Comparison of ENCODE assay signal across 3 worm cellular contexts in the genomic region with DNA sequence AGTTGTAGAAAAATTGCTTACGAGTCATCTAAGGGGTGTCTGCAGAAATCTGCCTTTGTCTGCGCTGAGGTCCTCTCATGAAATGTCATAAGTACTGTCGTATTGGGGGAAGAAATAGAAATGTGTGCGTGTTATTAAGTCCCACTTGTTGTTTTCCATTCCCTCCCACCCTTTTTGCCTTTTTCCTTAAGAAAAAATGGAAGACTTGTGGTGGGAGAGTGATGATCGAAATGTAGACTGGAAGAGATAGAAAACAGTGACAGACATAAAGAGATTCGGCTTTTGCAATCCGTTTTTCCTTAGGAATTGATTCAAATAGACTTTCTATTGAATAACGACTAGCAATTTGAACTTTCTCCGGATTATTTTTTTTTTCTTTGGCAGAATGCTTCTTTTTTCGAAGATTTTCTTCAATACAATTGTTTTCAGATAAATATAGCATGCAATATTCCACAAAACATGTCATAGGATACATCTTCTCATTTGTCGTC.
TF ChIP-seq lines count a peak whose summit lies in the region.

Gene ram-5, plus strand, starts transcription at position 441 of the 491 bp plus-strand sequence.

TF ChIP-seq in whole organism, L1 larva, 84 proteins besides CTCF, POLR2A, EP300 and RAD21:
- TF ChIP-seq skn-1 (tag; optimal IDR thresholded peaks at IDR 0.05; lab: Kevin White, UChicago) (no peak), nhr-85 (tag; lab: Kevin White, UChicago) (peak; percentile 61)
TF ChIP-seq in whole organism, L1 larva: peak in this region for 1.

TF ChIP-seq in whole organism, L4 larva, 104 proteins besides CTCF, POLR2A, EP300 and RAD21:
- TF ChIP-seq Y75B8A.6 (GFP tag; IDR thresholded peaks at IDR 0.05; lab: Robert Waterston, UW) (no peak), ztf-11 (tag; optimal IDR thresholded peaks at IDR 0.05; lab: Kevin White, UChicago) (no peak), nhr-25 (tag; optimal IDR thresholded peaks at IDR 0.05; lab: Kevin White, UChicago; ENCODE audit: borderline replicate concordance, insufficient read depth) (no peak), cey-2 (tag; optimal IDR thresholded peaks at IDR 0.05; lab: Kevin White, UChicago; ENCODE audit: borderline replicate concordance, insufficient read depth) (no peak), dmd-9 (GFP tag; IDR thresholded peaks at IDR 0.05; lab: Robert Waterston, UW) (no peak), skn-1 (tag; optimal IDR thresholded peaks at IDR 0.05; lab: Kevin White, UChicago) (no peak), aha-1 (tag; lab: Kevin White, UChicago) (peak; percentile 95)
TF ChIP-seq in whole organism, L4 larva: peak in this region for 1.

TF ChIP-seq in whole organism, young adult, 124 proteins besides CTCF, POLR2A, EP300 and RAD21:
- TF ChIP-seq cebp-1 (GFP tag; IDR thresholded peaks at IDR 0.05; lab: Robert Waterston, UW) = no peak
- no peak for TF ChIP-seq cebp-1 (tag; optimal IDR thresholded peaks at IDR 0.05; lab: Kevin White, UChicago)
- TF ChIP-seq ama-1 (optimal IDR thresholded peaks at IDR 0.05; lab: Kevin White, UChicago) = no peak
- TF ChIP-seq ama-1 (GFP tag; optimal IDR thresholded peaks at IDR 0.05; lab: Kevin White, UChicago) = no peak
- peak; percentile 16 for TF ChIP-seq ceh-27 (GFP tag; optimal IDR thresholded peaks at IDR 0.05; lab: Kevin White, UChicago)
